Worm (Caenorhabditis elegans): ENCODE results near the gene lys-1.

Gene lys-1

ce11 chrV:10276038-10276437 is 1.7 kb upstream of the lys-1 start:
- TF ChIP-seq unc-62 (GFP tag; optimal IDR thresholded peaks at IDR 0.05 in 1 of 2) (peak in 1 of 2 experiments; percentile 36), unc-62 (tag; optimal IDR thresholded peaks at IDR 0.05) (no peak), zip-11 (GFP tag; IDR thresholded peaks at IDR 0.05) (no peak), snpc-1.2 (GFP tag; IDR thresholded peaks at IDR 0.05) (no peak)

- TF ChIP-seq lsy-2 (tag; optimal IDR thresholded peaks at IDR 0.05) (no peak), nhr-28 (tag; optimal IDR thresholded peaks at IDR 0.05) (peak; percentile 70), zip-11 (GFP tag; IDR thresholded peaks at IDR 0.05) (no peak), rbr-2 (tag; optimal IDR thresholded peaks at IDR 0.05) (no peak), daf-8 (GFP tag; IDR thresholded peaks at IDR 0.05) (no peak), ceh-28 (tag; optimal IDR thresholded peaks at IDR 0.05) (no peak), hlh-11 (tag; optimal IDR thresholded peaks at IDR 0.05) (peak; percentile 46), mdt-29 (GFP tag; IDR thresholded peaks at IDR 0.05) (no peak), nhr-41 (GFP tag; IDR thresholded peaks at IDR 0.05) (no peak), dve-1 (tag; optimal IDR thresholded peaks at IDR 0.05; ENCODE audit: insufficient read depth) (peak; percentile 83), ceh-20 (GFP tag; IDR thresholded peaks at IDR 0.05) (no peak), nhr-111 (GFP tag; optimal IDR thresholded peaks at IDR 0.05) (no peak), hmg-1.1 (GFP tag; IDR thresholded peaks at IDR 0.05) (no peak), ces-1 (GFP tag; optimal IDR thresholded peaks at IDR 0.05) (no peak), Y105C5A.15 (GFP tag; IDR thresholded peaks at IDR 0.05) (no peak), fkh-10 (GFP tag; optimal IDR thresholded peaks at IDR 0.05) (no peak), R02D3.7 (tag; optimal IDR thresholded peaks at IDR 0.05) (no peak), daf-12 (tag; optimal IDR thresholded peaks at IDR 0.05) (no peak), egl-43 (GFP tag; IDR thresholded peaks at IDR 0.05) (no peak), pqm-1 (tag; optimal IDR thresholded peaks at IDR 0.05) (peak; percentile 69), T26A8.4 (GFP tag; IDR thresholded peaks at IDR 0.05) (no peak), unc-62 (GFP tag; optimal IDR thresholded peaks at IDR 0.05 in 1 of 2) (no peak), unc-62 (tag; optimal IDR thresholded peaks at IDR 0.05) (no peak), zag-1 (tag; optimal IDR thresholded peaks at IDR 0.05) (no peak), dmd-6 (GFP tag; IDR thresholded peaks at IDR 0.05) (peak; percentile 63), php-3 (GFP tag; IDR thresholded peaks at IDR 0.05) (peak; percentile 82), ZK546.5 (tag; optimal IDR thresholded peaks at IDR 0.05) (no peak), dmd-8 (GFP tag; IDR thresholded peaks at IDR 0.05) (no peak), jun-1 (tag; optimal IDR thresholded peaks at IDR 0.05) (no peak), ama-1 (optimal IDR thresholded peaks at IDR 0.05) (no peak), lin-39 (tag; optimal IDR thresholded peaks at IDR 0.05) (no peak), gei-8 (GFP tag; optimal IDR thresholded peaks at IDR 0.05) (no peak), sdz-12 (GFP tag; optimal IDR thresholded peaks at IDR 0.05) (no peak), lin-1 (GFP tag; IDR thresholded peaks at IDR 0.05) (no peak), hlh-30 (tag; optimal IDR thresholded peaks at IDR 0.05; ENCODE audit: insufficient read depth) (no peak), hif-1 (tag; optimal IDR thresholded peaks at IDR 0.05) (peak in 1 of 2 experiments; percentile 18), ceh-82 (tag; optimal IDR thresholded peaks at IDR 0.05) (no peak), nhr-11 (tag; optimal IDR thresholded peaks at IDR 0.05) (no peak), tra-1 (GFP tag; IDR thresholded peaks at IDR 0.05) (no peak), nhr-42 (GFP tag; IDR thresholded peaks at IDR 0.05) (no peak), spr-3 (GFP tag; optimal IDR thresholded peaks at IDR 0.05) (no peak), unc-130 (GFP tag; optimal IDR thresholded peaks at IDR 0.05) (no peak), nhr-77 (tag; optimal IDR thresholded peaks at IDR 0.05) (peak; percentile 28), lir-3 (tag; optimal IDR thresholded peaks at IDR 0.05) (no peak), ceh-32 (tag; optimal IDR thresholded peaks at IDR 0.05; ENCODE audit: poor library complexity) (no peak), daf-16 (GFP tag; optimal IDR thresholded peaks at IDR 0.05) (no peak), daf-16 (tag; optimal IDR thresholded peaks at IDR 0.05) (peak; percentile 88), ztf-7 (tag; optimal IDR thresholded peaks at IDR 0.05) (no peak), lin-38 (GFP tag; IDR thresholded peaks at IDR 0.05) (no peak), F44E2.7 (GFP tag; IDR thresholded peaks at IDR 0.05) (no peak)
Observed at ce11 chrV:10280112-10280511, 2.4 kb downstream of the lys-1 start.
